Fruit fly (Drosophila melanogaster) whole organism, embryonic: Measurements from ENCODE around the gene CG5171.

Experiments
- CG1024 ChIP-seq: fragments of 200-800 bp; sonication (Bioruptor generic); IDR thresholded peaks from 2 replicates; pipeline ENCODE4 v1.3.6; 2022; ENCODE audit warnings: missing biosample characterization, missing genetic modification characterization
- CG11085 ChIP-seq: fragments of 200-800 bp; sonication (Bioruptor generic); IDR thresholded peaks from 2 replicates; pipeline ENCODE4 v1.3.6; 2022; ENCODE audit warnings: missing biosample characterization, missing genetic modification characterization
- CG12744 ChIP-seq: fragments of 200-800 bp; sonication (Bioruptor generic); optimal IDR thresholded peaks from 2 replicates; lab custom pipeline; 2016; ENCODE audit warnings: missing biosample characterization, missing genetic modification characterization
- CG15479 ChIP-seq: fragments of 200-800 bp; sonication (Bioruptor generic); optimal IDR thresholded peaks from 3 replicates; lab custom pipeline; 2019; ENCODE audit warnings: missing biosample characterization, mild to moderate bottlenecking, missing genetic modification characterization, moderate library complexity
- CG17186 ChIP-seq: fragments of 200-800 bp; sonication (Bioruptor generic); optimal IDR thresholded peaks from 3 replicates; lab custom pipeline; 2017; ENCODE audit warnings: missing biosample characterization, missing genetic modification reagents, missing genetic modification characterization
- CG18619 ChIP-seq: fragments of 200-800 bp; sonication (Bioruptor generic); optimal IDR thresholded peaks from 3 replicates; lab custom pipeline; 2017; ENCODE audit warnings: missing biosample characterization, mild to moderate bottlenecking, missing genetic modification characterization
- CG32772 ChIP-seq: fragments of 200-800 bp; sonication (Bioruptor generic); IDR thresholded peaks from 2 replicates; pipeline ENCODE4 v1.3.6; 2022; ENCODE audit warnings: missing biosample characterization, missing genetic modification characterization
- CG33557 ChIP-seq: fragments of 200-800 bp; sonication (Bioruptor generic); optimal IDR thresholded peaks from 2 replicates; lab custom pipeline; 2019; ENCODE audit warnings: missing biosample characterization, mild to moderate bottlenecking, missing genetic modification characterization, moderate library complexity
- CG4617 ChIP-seq: fragments of 200-800 bp; sonication (Bioruptor generic); optimal IDR thresholded peaks from 3 replicates; lab custom pipeline; 2016; ENCODE audit warnings: missing biosample characterization, missing genetic modification characterization, borderline replicate concordance
- CG4707 ChIP-seq: fragments of 200-800 bp; sonication (Bioruptor generic); optimal IDR thresholded peaks from 2 replicates; lab custom pipeline; 2018; ENCODE audit warnings: missing biosample characterization, mild to moderate bottlenecking, missing genetic modification characterization, moderate library complexity
- CG9727 ChIP-seq: fragments of 200-800 bp; sonication (Bioruptor generic); optimal IDR thresholded peaks from 3 replicates; lab custom pipeline; 2017; ENCODE audit warnings: missing biosample characterization, mild to moderate bottlenecking, missing genetic modification characterization
- CHES-1-like ChIP-seq: fragments of 200-800 bp; sonication (Bioruptor generic); optimal IDR thresholded peaks from 2 replicates; lab custom pipeline; 2016; ENCODE audit warnings: missing biosample characterization, missing genetic modification characterization
- D19A ChIP-seq: fragments of 200-800 bp; optimal IDR thresholded peaks from 3 replicates; lab custom pipeline; 2019; ENCODE audit warnings: missing biosample characterization, mild to moderate bottlenecking, missing genetic modification characterization, moderate library complexity
- Dbx ChIP-seq: fragments of 200-800 bp; sonication (Bioruptor generic); IDR thresholded peaks from 3 replicates; pipeline ENCODE4 v1.3.6; 2022; ENCODE audit warnings: missing biosample characterization, missing genetic modification characterization
- Dll ChIP-seq: fragments of 200-800 bp; sonication (Bioruptor generic); IDR thresholded peaks from 4 replicates; pipeline ENCODE4 v1.3.6; 2022; ENCODE audit warnings: missing biosample characterization, missing genetic modification characterization; ENCODE audit not compliant: partially characterized antibody
- Doc2 ChIP-seq: fragments of 200-800 bp; sonication (Bioruptor generic); IDR thresholded peaks from 2 replicates; pipeline ENCODE4 v1.3.6; 2022; ENCODE audit warnings: missing biosample characterization, missing genetic modification characterization
- ERR ChIP-seq: fragments of 200-800 bp; sonication (Bioruptor generic); optimal IDR thresholded peaks from 2 replicates; lab custom pipeline; 2016; ENCODE audit warnings: missing biosample characterization, missing genetic modification characterization
- Fer1 ChIP-seq: fragments of 200-800 bp; sonication (Bioruptor generic); optimal IDR thresholded peaks from 2 replicates; lab custom pipeline; 2017; ENCODE audit warnings: missing biosample characterization, mild to moderate bottlenecking, missing genetic modification characterization
- Fer3 ChIP-seq: fragments of 200-800 bp; sonication (Bioruptor generic); optimal IDR thresholded peaks from 2 replicates; lab custom pipeline; 2018; ENCODE audit warnings: missing biosample characterization, mild to moderate bottlenecking, missing genetic modification characterization, moderate library complexity
- GATAe ChIP-seq: fragments of 200-800 bp; sonication (Bioruptor generic); conservative IDR thresholded peaks from 2 replicates; pipeline ENCODE4 v1.3.6; 2022; ENCODE audit warnings: missing biosample characterization, missing genetic modification characterization
- Kr ChIP-seq: fragments of 200-800 bp; sonication (Bioruptor generic); optimal IDR thresholded peaks from 2 replicates; lab custom pipeline; 2017; ENCODE audit warnings: missing biosample characterization, mild to moderate bottlenecking, missing genetic modification characterization
- Lhr ChIP-seq: fragments of 200-800 bp; sonication (Bioruptor generic); optimal IDR thresholded peaks from 3 replicates; lab custom pipeline; 2017; ENCODE audit warnings: mild to moderate bottlenecking, missing biosample characterization, missing genetic modification reagents, missing genetic modification characterization
- MESR4 ChIP-seq: fragments of 200-800 bp; sonication (Bioruptor generic); optimal IDR thresholded peaks from 2 replicates; lab custom pipeline; 2018; ENCODE audit warnings: missing biosample characterization, mild to moderate bottlenecking, missing genetic modification characterization, moderate library complexity
- Mad ChIP-seq: fragments of 200-800 bp; sonication (Bioruptor generic); optimal IDR thresholded peaks from 2 replicates; lab custom pipeline; 2016; ENCODE audit warnings: missing biosample characterization, missing genetic modification characterization
- NC2α ChIP-seq: fragments of 200-800 bp; sonication (Bioruptor generic); optimal IDR thresholded peaks from 2 replicates; lab custom pipeline; 2016; ENCODE audit warnings: missing biosample characterization, missing genetic modification characterization
- Oaz ChIP-seq: fragments of 200-800 bp; sonication (Bioruptor generic); IDR thresholded peaks from 2 replicates; pipeline ENCODE4 v1.3.6; 2022; ENCODE audit warnings: missing biosample characterization, missing genetic modification characterization
- Sry-β ChIP-seq: fragments of 200-800 bp; sonication (Bioruptor generic); optimal IDR thresholded peaks from 2 replicates; lab custom pipeline; 2018; ENCODE audit warnings: missing biosample characterization, mild to moderate bottlenecking, missing genetic modification characterization, moderate library complexity
- TFAM ChIP-seq: fragments of 200-800 bp; sonication (Bioruptor generic); optimal IDR thresholded peaks from 2 replicates; lab custom pipeline; 2017; ENCODE audit warnings: missing biosample characterization, missing genetic modification characterization, inconsistent platforms
- ara ChIP-seq: fragments of 200-800 bp; sonication (Bioruptor generic); IDR thresholded peaks from 2 replicates; pipeline ENCODE4 v1.3.6; 2022; ENCODE audit warnings: missing biosample characterization, missing genetic modification characterization
- bab2 ChIP-seq: fragments of 200-800 bp; sonication (Bioruptor generic); optimal IDR thresholded peaks from 2 replicates; lab custom pipeline; 2016; ENCODE audit warnings: missing biosample characterization, missing genetic modification characterization
- bcd ChIP-seq: fragments of 200-800 bp; sonication (Bioruptor generic); optimal IDR thresholded peaks from 2 replicates; lab custom pipeline; 2017; ENCODE audit warnings: missing biosample characterization, mild to moderate bottlenecking, missing genetic modification characterization
- btn ChIP-seq: fragments of 200-800 bp; sonication (Bioruptor generic); optimal IDR thresholded peaks from 2 replicates; lab custom pipeline; 2016; ENCODE audit warnings: missing biosample characterization, missing genetic modification characterization
- chm ChIP-seq: fragments of 200-800 bp; sonication (Bioruptor generic); IDR thresholded peaks from 2 replicates; pipeline ENCODE4 v1.3.6; 2022; ENCODE audit warnings: missing biosample characterization, missing genetic modification characterization
- dimm ChIP-seq: fragments of 200-800 bp; sonication (Bioruptor generic); IDR thresholded peaks from 2 replicates; pipeline ENCODE4 v1.3.6; 2022; ENCODE audit warnings: missing biosample characterization, missing genetic modification characterization
- dysf ChIP-seq: fragments of 200-800 bp; sonication (Bioruptor generic); IDR thresholded peaks from 3 replicates; pipeline ENCODE4 v1.3.6; 2022; ENCODE audit warnings: missing biosample characterization, missing genetic modification characterization
- ems ChIP-seq: fragments of 200-800 bp; sonication (Bioruptor generic); optimal IDR thresholded peaks from 3 replicates; lab custom pipeline; 2016; ENCODE audit warnings: missing biosample characterization, missing genetic modification characterization
- en ChIP-seq: fragments of 200-800 bp; sonication (Bioruptor generic); optimal IDR thresholded peaks from 2 replicates; lab custom pipeline; 2016; ENCODE audit warnings: missing biosample characterization, missing genetic modification characterization
- eyg ChIP-seq: fragments of 200-800 bp; sonication (Bioruptor generic); optimal IDR thresholded peaks from 3 replicates; lab custom pipeline; 2016; ENCODE audit warnings: missing biosample characterization, missing genetic modification characterization
- gem ChIP-seq: fragments of 200-800 bp; sonication (Bioruptor generic); optimal IDR thresholded peaks from 2 replicates; lab custom pipeline; 2019; ENCODE audit warnings: missing biosample characterization, mild to moderate bottlenecking, missing genetic modification characterization, moderate library complexity
- gt ChIP-seq: fragments of 200-800 bp; sonication (Bioruptor generic); IDR thresholded peaks from 2 replicates; pipeline ENCODE4 v1.3.6; 2022; ENCODE audit warnings: missing biosample characterization, missing genetic modification characterization
- hb ChIP-seq: fragments of 200-800 bp; sonication (Bioruptor generic); IDR thresholded peaks from 3 replicates; pipeline ENCODE4 v1.3.6; 2022; ENCODE audit warnings: missing biosample characterization, missing genetic modification characterization; ENCODE audit not compliant: partially characterized antibody
- her ChIP-seq: fragments of 200-800 bp; sonication (Bioruptor generic); optimal IDR thresholded peaks from 2 replicates; lab custom pipeline; 2016; ENCODE audit warnings: missing biosample characterization, missing genetic modification characterization
- hth ChIP-seq: fragments of >200 bp; optimal IDR thresholded peaks from 2 replicates; lab custom pipeline; 2017; ENCODE audit warnings: inconsistent platforms
- kni ChIP-seq: fragments of 200-800 bp; sonication (Bioruptor generic); optimal IDR thresholded peaks from 3 replicates; lab custom pipeline; 2017; ENCODE audit warnings: mild to moderate bottlenecking, missing biosample characterization, missing genetic modification reagents, missing genetic modification characterization
- nerfin-1 ChIP-seq: fragments of 200-800 bp; sonication (Bioruptor generic); optimal IDR thresholded peaks from 3 replicates; lab custom pipeline; 2019; ENCODE audit warnings: missing biosample characterization, mild to moderate bottlenecking, missing genetic modification characterization, moderate library complexity
- nmo ChIP-seq: fragments of 200-800 bp; sonication (Bioruptor generic); optimal IDR thresholded peaks from 2 replicates; lab custom pipeline; 2018; ENCODE audit warnings: missing biosample characterization, mild to moderate bottlenecking, missing genetic modification characterization, moderate library complexity
- sim ChIP-seq: fragments of 200-800 bp; sonication (Bioruptor generic); IDR thresholded peaks from 2 replicates; pipeline ENCODE4 v1.3.6; 2022; ENCODE audit warnings: missing biosample characterization, missing genetic modification characterization
- stc ChIP-seq: fragments of 200-800 bp; sonication (Bioruptor generic); IDR thresholded peaks from 2 replicates; pipeline ENCODE4 v1.3.6; 2022; ENCODE audit warnings: missing biosample characterization, missing genetic modification characterization
- trem ChIP-seq: fragments of 200-800 bp; optimal IDR thresholded peaks from 3 replicates; lab custom pipeline; 2019; ENCODE audit warnings: missing biosample characterization, mild to moderate bottlenecking, missing genetic modification characterization, moderate library complexity
- unpg ChIP-seq: fragments of 200-800 bp; sonication (Bioruptor generic); optimal IDR thresholded peaks from 3 replicates; lab custom pipeline; 2018; ENCODE audit warnings: missing biosample characterization, mild to moderate bottlenecking, missing genetic modification characterization, moderate library complexity

The CG5171 gene

dm6 chr2L:7424907-7425689, 24.0 kb downstream of the CG5171 start (continued):
- TF ChIP-seq CG11085 (GFP tag; lab: Robert Waterston, UW) = peak; percentile 84
- TF ChIP-seq eyg (GFP tag; lab: Kevin White, UChicago) = peak; percentile 26
- no peak for TF ChIP-seq CG15479 (GFP tag; lab: Kevin White, UChicago)
- TF ChIP-seq kni (GFP tag; lab: Kevin White, UChicago) = no peak
- TF ChIP-seq gt = no peak
- no peak for TF ChIP-seq TFAM
- TF ChIP-seq sim (GFP tag; lab: Robert Waterston, UW) = no peak
- TF ChIP-seq CG17186 (GFP tag; lab: Kevin White, UChicago) = no peak
- TF ChIP-seq Fer3 (tag; lab: Kevin White, UChicago) = peak; percentile 70
- peak; percentile 72; the same call in 2 of the 3 replicates for TF ChIP-seq dysf (GFP tag; lab: Robert Waterston, UW)
- no peak for TF ChIP-seq GATAe (GFP tag; lab: Robert Waterston, UW)
- no peak for TF ChIP-seq Lhr (GFP tag; lab: Kevin White, UChicago)
- peak; percentile 60 for TF ChIP-seq chm (GFP tag; lab: Robert Waterston, UW)
- TF ChIP-seq bcd (GFP tag; lab: Kevin White, UChicago) = peak; percentile 64
- no peak for TF ChIP-seq Dll (GFP tag; lab: Robert Waterston, UW)
- peak; percentile 73 for TF ChIP-seq CG9727 (GFP tag; lab: Kevin White, UChicago)
- no peak for TF ChIP-seq CG1024
- peak; percentile 22; the same call in 1 of the 2 replicates for TF ChIP-seq stc
- 0 out of 2 replicates have a peak, but pooled peaks have one; percentile 10 for TF ChIP-seq dimm
- TF ChIP-seq her (GFP tag; lab: Kevin White, UChicago) = peak; percentile 76
- peak; percentile 45 for TF ChIP-seq unpg (GFP tag; lab: Kevin White, UChicago)
- no peak for TF ChIP-seq CG33557
- no peak for TF ChIP-seq hth (lab: Kevin White, UChicago)
- no peak for TF ChIP-seq nerfin-1 (tag; lab: Kevin White, UChicago)
- TF ChIP-seq D19A (tag; lab: Kevin White, UChicago) = no peak
- no peak for TF ChIP-seq btn (GFP tag; lab: Kevin White, UChicago)
- no peak for TF ChIP-seq Kr (GFP tag; lab: Kevin White, UChicago)
- TF ChIP-seq ERR (GFP tag; lab: Kevin White, UChicago) = peak; percentile 52
- no peak for TF ChIP-seq ems (GFP tag; lab: Kevin White, UChicago)
- TF ChIP-seq Fer1 = peak; percentile 30
- TF ChIP-seq en (GFP tag; lab: Kevin White, UChicago) = no peak
- peak; percentile 50 for TF ChIP-seq bab2 (GFP tag; lab: Kevin White, UChicago)
- no peak for TF ChIP-seq MESR4
- TF ChIP-seq trem (tag; lab: Kevin White, UChicago) = no peak
- peak; percentile 92 for TF ChIP-seq Dbx (GFP tag; lab: Robert Waterston, UW)
- TF ChIP-seq CHES-1-like (GFP tag; lab: Kevin White, UChicago) = peak; percentile 78
- peak; percentile 43; the same call in 1 of the 2 replicates for TF ChIP-seq CG32772
- TF ChIP-seq CG4707 (GFP tag; lab: Kevin White, UChicago) = no peak
- no peak for TF ChIP-seq Mad (GFP tag; lab: Kevin White, UChicago)
- no peak for TF ChIP-seq CG4617 (GFP tag; lab: Kevin White, UChicago)
- no peak for TF ChIP-seq Oaz
- TF ChIP-seq Sry-β (GFP tag; lab: Kevin White, UChicago) = no peak
- no peak for TF ChIP-seq hb
- no peak for TF ChIP-seq nmo
- no peak for TF ChIP-seq Doc2 (GFP tag; lab: Robert Waterston, UW)
- no peak for TF ChIP-seq ara (GFP tag; lab: Robert Waterston, UW)
- peak; percentile 51 for TF ChIP-seq CG18619
- peak; percentile 67 for TF ChIP-seq gem (tag; lab: Kevin White, UChicago)
- peak; percentile 1 for TF ChIP-seq NC2α (GFP tag; lab: Kevin White, UChicago)
- peak; percentile 45 for TF ChIP-seq CG12744
